Worm (Caenorhabditis elegans): ENCODE results near the gene grl-2.

DNA sequence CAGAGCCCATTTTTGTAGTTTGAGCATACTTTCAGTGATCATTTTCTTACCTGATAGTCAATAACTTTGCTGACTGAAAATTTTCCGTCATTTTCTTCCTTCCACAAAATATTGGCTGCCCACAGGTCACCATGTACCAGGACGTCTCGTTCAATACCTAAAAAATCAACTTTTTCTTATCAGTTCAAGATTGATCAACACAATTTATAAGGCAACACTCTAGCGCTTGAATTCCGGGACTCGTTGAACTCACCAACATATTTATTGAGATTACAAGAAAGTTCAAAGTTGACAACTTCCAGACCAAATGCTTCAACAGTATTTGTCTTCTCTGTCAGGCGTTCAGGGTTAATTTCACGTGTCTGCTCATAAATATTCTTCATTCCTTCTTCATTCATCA, 11.2 kb upstream of the grl-2 start:
- TF ChIP-seq aly-2 (tag; optimal IDR thresholded peaks at IDR 0.05) (no peak), egl-27 (tag; optimal IDR thresholded peaks at IDR 0.05) (no peak), nhr-23 (tag; optimal IDR thresholded peaks at IDR 0.05) (no peak), lin-13 (GFP tag; optimal IDR thresholded peaks at IDR 0.05) (no peak), ztf-11 (tag; optimal IDR thresholded peaks at IDR 0.05) (no peak), skn-1 (tag; optimal IDR thresholded peaks at IDR 0.05) (no peak), F13H6.1 (tag; optimal IDR thresholded peaks at IDR 0.05) (no peak), nhr-25 (tag; optimal IDR thresholded peaks at IDR 0.05) (no peak), ztf-4 (tag; optimal IDR thresholded peaks at IDR 0.05) (no peak), nhr-77 (tag; optimal IDR thresholded peaks at IDR 0.05) (no peak), dmd-4 (tag; optimal IDR thresholded peaks at IDR 0.05) (no peak)
